Fruit fly (Drosophila melanogaster): ENCODE data around the gene ND-B14.5A.

ND-B14.5A gene

dm6 chrX:2145690-2146470 is 26.4 kb upstream of the ND-B14.5A start:
- TF ChIP-seq Sry-δ (GFP tag; optimal IDR thresholded peaks at IDR 0.05): peak; percentile 86
- peak; percentile 12; the same call in 1 of the 3 replicates for TF ChIP-seq zfh1 (GFP tag; IDR thresholded peaks at IDR 0.05)
- peak; percentile 37; the same call in 1 of the 2 replicates for TF ChIP-seq CG4404 (GFP tag; IDR thresholded peaks at IDR 0.05)
- no peak; the same call in 2 of the 3 replicates for TF ChIP-seq mld (GFP tag; IDR thresholded peaks at IDR 0.05; ENCODE audit: partially characterized antibody)
- TF ChIP-seq dimm (GFP tag; IDR thresholded peaks at IDR 0.05): 0 out of 2 replicates have a peak, but pooled peaks have one; percentile 20
- peak; percentile 18 for TF ChIP-seq fd3F (GFP tag; optimal IDR thresholded peaks at IDR 0.05)
- TF ChIP-seq trh (GFP tag; optimal IDR thresholded peaks at IDR 0.05): no peak
- no peak for TF ChIP-seq CG11560 (tag; IDR thresholded peaks at IDR 0.05)
- TF ChIP-seq tup (GFP tag; optimal IDR thresholded peaks at IDR 0.05): no peak
- 0 out of 3 replicates have a peak, but pooled peaks have one; percentile 36 for TF ChIP-seq Dbx (GFP tag; IDR thresholded peaks at IDR 0.05)
- no peak for TF ChIP-seq CG32532 (GFP tag; IDR thresholded peaks at IDR 0.05)
- peak; percentile 71; the same call in 2 of the 3 replicates for TF ChIP-seq CG34224 (GFP tag; IDR thresholded peaks at IDR 0.05; ENCODE audit: partially characterized antibody)
- peak; percentile 42 for TF ChIP-seq HmgZ (tag; optimal IDR thresholded peaks at IDR 0.05)
- TF ChIP-seq Dll (GFP tag; IDR thresholded peaks at IDR 0.05; ENCODE audit: partially characterized antibody): peak; percentile 90
- TF ChIP-seq seq (GFP tag; IDR thresholded peaks at IDR 0.05): no peak
- no peak for TF ChIP-seq CG32767 (GFP tag; IDR thresholded peaks at IDR 0.05)
- TF ChIP-seq inv (GFP tag; IDR thresholded peaks at IDR 0.05; ENCODE audit: partially characterized antibody): peak; percentile 63
- TF ChIP-seq CG10321 (GFP tag; IDR thresholded peaks at IDR 0.05): no peak
- TF ChIP-seq en (GFP tag; optimal IDR thresholded peaks at IDR 0.05): no peak
- TF ChIP-seq peb (GFP tag; IDR thresholded peaks at IDR 0.05): no peak
- no peak for TF ChIP-seq Rx (GFP tag; IDR thresholded peaks at IDR 0.05)
- peak; percentile 11 for TF ChIP-seq CG16815 (GFP tag; optimal IDR thresholded peaks at IDR 0.05)
- no peak for TF ChIP-seq dati (GFP tag; IDR thresholded peaks at IDR 0.05)
- TF ChIP-seq CG7963 (GFP tag; IDR thresholded peaks at IDR 0.05; ENCODE audit: partially characterized antibody): 0 out of 3 replicates have a peak, but pooled peaks have one; percentile 45
- no peak for TF ChIP-seq odd (GFP tag; optimal IDR thresholded peaks at IDR 0.05)
- peak; percentile 40 for TF ChIP-seq CG8924 (tag; optimal IDR thresholded peaks at IDR 0.05)
- no peak for TF ChIP-seq C15 (GFP tag; IDR thresholded peaks at IDR 0.05)
- no peak for TF ChIP-seq Gsc (GFP tag; IDR thresholded peaks at IDR 0.05)
- peak; percentile 22 for TF ChIP-seq shn (GFP tag; optimal IDR thresholded peaks at IDR 0.05)
- TF ChIP-seq Dek (tag; optimal IDR thresholded peaks at IDR 0.05): no peak
- no peak for TF ChIP-seq CG2202 (tag; optimal IDR thresholded peaks at IDR 0.05)
- TF ChIP-seq sens-2 (GFP tag; IDR thresholded peaks at IDR 0.05): no peak
- TF ChIP-seq CG9437 (GFP tag; optimal IDR thresholded peaks at IDR 0.05): peak; percentile 9
- TF ChIP-seq CG8089 (GFP tag; optimal IDR thresholded peaks at IDR 0.05): no peak
- TF ChIP-seq CG14965 (GFP tag; optimal IDR thresholded peaks at IDR 0.05; ENCODE audit: borderline replicate concordance): no peak
- peak; percentile 77 for TF ChIP-seq CG10543 (GFP tag; optimal IDR thresholded peaks at IDR 0.05)
- no peak for TF ChIP-seq CG10431 (GFP tag; optimal IDR thresholded peaks at IDR 0.05)
- peak; percentile 27 for TF ChIP-seq CG18619 (GFP tag; optimal IDR thresholded peaks at IDR 0.05)
- no peak for TF ChIP-seq CG12744 (GFP tag; optimal IDR thresholded peaks at IDR 0.05)
- no peak for TF ChIP-seq Lim3 (GFP tag; IDR thresholded peaks at IDR 0.05)
- TF ChIP-seq CG17829 (tag; optimal IDR thresholded peaks at IDR 0.05): no peak
- no peak for TF ChIP-seq CG17802 (tag; optimal IDR thresholded peaks at IDR 0.05)
- peak; percentile 49 for TF ChIP-seq Nf-YC (tag; optimal IDR thresholded peaks at IDR 0.05)
- no peak for TF ChIP-seq Sry-β (GFP tag; optimal IDR thresholded peaks at IDR 0.05)
- TF ChIP-seq az2 (GFP tag; optimal IDR thresholded peaks at IDR 0.05): no peak
- no peak for TF ChIP-seq Jarid2 (GFP tag; optimal IDR thresholded peaks at IDR 0.05)
- peak; percentile 45 for TF ChIP-seq slbo (GFP tag; IDR thresholded peaks at IDR 0.05)
- TF ChIP-seq cas (GFP tag; IDR thresholded peaks at IDR 0.05): 0 out of 2 replicates have a peak, but pooled peaks have one; percentile 13
- no peak for TF ChIP-seq CG18764 (GFP tag; optimal IDR thresholded peaks at IDR 0.05)
